Worm (Caenorhabditis elegans) whole organism, L1 larva: ENCODE results near the gene C45G9.15.

Source experiments
- C04F5.9 ChIP-seq: sonication (generic microtip); optimal IDR thresholded peaks from 2 replicates; lab custom pipeline; 2016; ENCODE audit warnings: missing genetic modification characterization, missing compliant biosample characterization
- C34B4.2 ChIP-seq: sonication (generic microtip); optimal IDR thresholded peaks from 2 replicates; lab custom pipeline; 2017; ENCODE audit warnings: mild to moderate bottlenecking, missing genetic modification characterization, missing compliant biosample characterization
- aly-2 ChIP-seq: fragments of 150-350 bp; optimal IDR thresholded peaks from 2 replicates; lab custom pipeline; 2014; ENCODE audit warnings: missing biosample characterization, missing genetic modification characterization
- ama-1 ChIP-seq: fragments of 150-350 bp; optimal IDR thresholded peaks from 2 replicates; lab custom pipeline; 2014
- ceh-63 ChIP-seq: fragments of 200-800 bp; sonication (Bioruptor generic); optimal IDR thresholded peaks from 2 replicates; lab custom pipeline; 2018; ENCODE audit warnings: mild to moderate bottlenecking, missing genetic modification characterization, missing compliant biosample characterization
- ceh-8 ChIP-seq: fragments of 200-800 bp; sonication (Bioruptor generic); optimal IDR thresholded peaks from 2 replicates; lab custom pipeline; 2018; ENCODE audit warnings: mild to moderate bottlenecking, missing genetic modification characterization, moderate library complexity, missing compliant biosample characterization
- ceh-82 ChIP-seq, 3 experiments: fragments of 150-350 bp in 1 of 3; sonication (generic microtip) in 2 of 3; optimal IDR thresholded peaks; 2 replicates each; lab custom pipeline; 2014 to 2017; ENCODE audit warnings: missing biosample characterization in 3 of 3, missing genetic modification characterization in 3 of 3
- ceh-90 ChIP-seq: sonication (generic microtip); optimal IDR thresholded peaks from 2 replicates; lab custom pipeline; 2016; ENCODE audit warnings: missing genetic modification characterization, missing compliant biosample characterization
- dpl-1 ChIP-seq, 3 experiments: fragments of 150-350 bp in 2 of 3; sonication (generic microtip) in 1 of 3; optimal IDR thresholded peaks; 2 replicates each; lab custom pipeline; 2014 to 2017; ENCODE audit warnings: missing biosample characterization in 3 of 3, missing genetic modification characterization in 3 of 3, missing genetic modification reagents in 3 of 3
- dsc-1 ChIP-seq: sonication (generic microtip); optimal IDR thresholded peaks from 2 replicates; lab custom pipeline; 2016; ENCODE audit warnings: mild to moderate bottlenecking, missing genetic modification characterization, missing compliant biosample characterization
- efl-1 ChIP-seq, 4 experiments: fragments of 150-350 bp; optimal IDR thresholded peaks in 3 of 4; peaks in 1 of 4; 1 replicate in 1 of 4; 2 replicates in 3 of 4; lab custom pipeline; 2014; ENCODE audit warnings: missing biosample characterization in 2 of 4, missing genetic modification characterization in 2 of 4, missing genetic modification reagents in 2 of 4
- efl-3 ChIP-seq: fragments of 200-800 bp; sonication (Bioruptor generic); optimal IDR thresholded peaks from 2 replicates; lab custom pipeline; 2018; ENCODE audit warnings: mild to moderate bottlenecking, missing genetic modification characterization, missing compliant biosample characterization
- egl-27 ChIP-seq, 2 experiments: fragments of 150-350 bp in 1 of 2; sonication (generic microtip); optimal IDR thresholded peaks; 3 replicates each; lab custom pipeline; 2017 to 2018; ENCODE audit warnings: missing biosample characterization in 2 of 2, missing genetic modification characterization in 2 of 2, missing genetic modification reagents in 2 of 2
- elt-2 ChIP-seq: sonication (generic microtip); optimal IDR thresholded peaks from 2 replicates; lab custom pipeline; 2016; ENCODE audit warnings: missing genetic modification characterization, mild to moderate bottlenecking, inconsistent platforms, missing compliant biosample characterization, missing genetic modification reagents
- fkh-8 ChIP-seq: sonication (generic microtip); optimal IDR thresholded peaks from 2 replicates; lab custom pipeline; 2016; ENCODE audit warnings: mild to moderate bottlenecking, missing genetic modification characterization, missing compliant biosample characterization
- grh-1 ChIP-seq: fragments of 200-800 bp; sonication (Bioruptor generic); IDR thresholded peaks from 2 replicates; pipeline ENCODE4 v1.3.6; 2022; ENCODE audit warnings: missing genetic modification reagents, missing genetic modification characterization, missing compliant biosample characterization
- lin-15B ChIP-seq: fragments of 150-350 bp; sonication (generic microtip); optimal IDR thresholded peaks from 3 replicates; lab custom pipeline; 2014; ENCODE audit warnings: missing biosample characterization, missing genetic modification characterization
- lin-35 ChIP-seq, 2 experiments: fragments of 150-350 bp; optimal IDR thresholded peaks; 2 replicates each; lab custom pipeline; 2014; ENCODE audit warnings: missing biosample characterization in 2 of 2, missing genetic modification characterization in 2 of 2, missing genetic modification reagents in 2 of 2
- lir-3 ChIP-seq: sonication (generic microtip); optimal IDR thresholded peaks from 2 replicates; lab custom pipeline; 2016; ENCODE audit warnings: mild to moderate bottlenecking, missing genetic modification characterization, moderate library complexity, missing compliant biosample characterization; ENCODE audit not compliant: poor library complexity
- lsy-2 ChIP-seq, 2 experiments: fragments of 150-350 bp; optimal IDR thresholded peaks; 2 replicates each; lab custom pipeline; 2014; ENCODE audit warnings: missing biosample characterization in 2 of 2, missing genetic modification characterization in 2 of 2
- mep-1 ChIP-seq: fragments of 150-350 bp; optimal IDR thresholded peaks from 2 replicates; lab custom pipeline; 2014; ENCODE audit warnings: missing biosample characterization, missing genetic modification characterization
- nhr-12 ChIP-seq: sonication (generic microtip); optimal IDR thresholded peaks from 2 replicates; lab custom pipeline; 2017; ENCODE audit warnings: missing biosample characterization, missing genetic modification characterization
- nhr-19 ChIP-seq: fragments of 200-800 bp; sonication (Bioruptor generic); conservative IDR thresholded peaks from 2 replicates; pipeline ENCODE4 v1.3.6; 2022; ENCODE audit warnings: missing genetic modification characterization, missing compliant biosample characterization
- nhr-20 ChIP-seq: sonication (generic microtip); optimal IDR thresholded peaks from 2 replicates; lab custom pipeline; 2016; ENCODE audit warnings: mild to moderate bottlenecking, missing genetic modification characterization, missing compliant biosample characterization
- nhr-47 ChIP-seq: sonication (generic microtip); optimal IDR thresholded peaks from 2 replicates; lab custom pipeline; 2016; ENCODE audit warnings: mild to moderate bottlenecking, missing genetic modification characterization, moderate library complexity, missing compliant biosample characterization
- nhr-71 ChIP-seq: sonication (generic microtip); optimal IDR thresholded peaks from 2 replicates; lab custom pipeline; 2016; ENCODE audit warnings: mild to moderate bottlenecking, missing genetic modification characterization, moderate library complexity, missing compliant biosample characterization
- nhr-76 ChIP-seq: sonication (generic microtip); optimal IDR thresholded peaks from 2 replicates; lab custom pipeline; 2017; ENCODE audit warnings: missing biosample characterization, missing genetic modification characterization
- nhr-85 ChIP-seq: sonication (generic microtip); peaks from one replicate; lab custom pipeline; 2016; ENCODE audit warnings: missing genetic modification characterization, inconsistent platforms, missing compliant biosample characterization
- nhr-90 ChIP-seq: sonication (generic microtip); optimal IDR thresholded peaks from 2 replicates; lab custom pipeline; 2016; ENCODE audit warnings: mild to moderate bottlenecking, missing genetic modification characterization, missing compliant biosample characterization; ENCODE audit not compliant: poor library complexity
- pax-3 ChIP-seq: fragments of 200-800 bp; sonication (Bioruptor generic); optimal IDR thresholded peaks from 2 replicates; lab custom pipeline; 2018; ENCODE audit warnings: mild to moderate bottlenecking, missing genetic modification characterization, moderate library complexity, missing compliant biosample characterization
- rnt-1 ChIP-seq: sonication (generic microtip); optimal IDR thresholded peaks from 2 replicates; lab custom pipeline; 2016; ENCODE audit warnings: mild to moderate bottlenecking, missing genetic modification characterization, moderate library complexity, missing compliant biosample characterization
- skn-1 ChIP-seq: fragments of 150-350 bp; optimal IDR thresholded peaks from 2 replicates; lab custom pipeline; 2014; ENCODE audit warnings: missing biosample characterization, missing genetic modification characterization
- snpc-4 ChIP-seq: fragments of 150-350 bp; optimal IDR thresholded peaks from 2 replicates; lab custom pipeline; 2014; ENCODE audit warnings: missing biosample characterization, missing genetic modification characterization
- sox-4 ChIP-seq: sonication (generic microtip); optimal IDR thresholded peaks from 2 replicates; lab custom pipeline; 2016; ENCODE audit warnings: missing genetic modification characterization, missing compliant biosample characterization
- sup-37 ChIP-seq: fragments of 200-800 bp; sonication (Bioruptor generic); optimal IDR thresholded peaks from 2 replicates; lab custom pipeline; 2018; ENCODE audit warnings: mild to moderate bottlenecking, missing genetic modification characterization, missing compliant biosample characterization
- swsn-7 ChIP-seq: sonication (generic microtip); optimal IDR thresholded peaks from 2 replicates; lab custom pipeline; 2016; ENCODE audit warnings: missing genetic modification characterization, missing compliant biosample characterization
- tbx-2 ChIP-seq: sonication (generic microtip); optimal IDR thresholded peaks from 2 replicates; lab custom pipeline; 2016; ENCODE audit warnings: missing genetic modification characterization, missing compliant biosample characterization
- tlp-1 ChIP-seq: fragments of 150-350 bp; optimal IDR thresholded peaks from 2 replicates; lab custom pipeline; 2014; ENCODE audit warnings: missing biosample characterization, missing genetic modification characterization
- unc-130 ChIP-seq: fragments of 150-350 bp; optimal IDR thresholded peaks from 2 replicates; lab custom pipeline; 2017; ENCODE audit warnings: missing biosample characterization, missing genetic modification characterization, inconsistent platforms
- unc-30 ChIP-seq: sonication (generic microtip); optimal IDR thresholded peaks from 2 replicates; lab custom pipeline; 2017; ENCODE audit warnings: missing biosample characterization, missing genetic modification characterization
- unc-62 ChIP-seq: fragments of 150-350 bp; optimal IDR thresholded peaks from 2 replicates; lab custom pipeline; 2014; ENCODE audit warnings: missing biosample characterization, missing genetic modification reagents, missing genetic modification characterization
- vab-15 ChIP-seq: sonication (generic microtip); optimal IDR thresholded peaks from 2 replicates; lab custom pipeline; 2017; ENCODE audit warnings: missing genotype, mild to moderate bottlenecking, missing genetic modification characterization, missing compliant biosample characterization
- xbp-1 ChIP-seq: sonication (generic microtip); optimal IDR thresholded peaks from 2 replicates; lab custom pipeline; 2016; ENCODE audit warnings: missing genetic modification characterization, missing compliant biosample characterization
- zag-1 ChIP-seq: fragments of 150-350 bp; optimal IDR thresholded peaks from 2 replicates; lab custom pipeline; 2014; ENCODE audit warnings: missing biosample characterization, missing genetic modification characterization
- zip-4 ChIP-seq: fragments of 200-800 bp; sonication (Bioruptor generic); optimal IDR thresholded peaks from 2 replicates; lab custom pipeline; 2018; ENCODE audit warnings: mild to moderate bottlenecking, missing genetic modification characterization, moderate library complexity, missing compliant biosample characterization
- ztf-11 ChIP-seq, 2 experiments: sonication (generic microtip); optimal IDR thresholded peaks; 2 replicates each; lab custom pipeline; 2016 to 2017; ENCODE audit warnings: missing genetic modification characterization in 2 of 2, missing biosample characterization in 1 of 2, missing compliant biosample characterization in 1 of 2
- ztf-4 ChIP-seq: fragments of 150-350 bp; optimal IDR thresholded peaks from 2 replicates; lab custom pipeline; 2014; ENCODE audit warnings: missing biosample characterization, missing genetic modification characterization

The C45G9.15 gene

DNA sequence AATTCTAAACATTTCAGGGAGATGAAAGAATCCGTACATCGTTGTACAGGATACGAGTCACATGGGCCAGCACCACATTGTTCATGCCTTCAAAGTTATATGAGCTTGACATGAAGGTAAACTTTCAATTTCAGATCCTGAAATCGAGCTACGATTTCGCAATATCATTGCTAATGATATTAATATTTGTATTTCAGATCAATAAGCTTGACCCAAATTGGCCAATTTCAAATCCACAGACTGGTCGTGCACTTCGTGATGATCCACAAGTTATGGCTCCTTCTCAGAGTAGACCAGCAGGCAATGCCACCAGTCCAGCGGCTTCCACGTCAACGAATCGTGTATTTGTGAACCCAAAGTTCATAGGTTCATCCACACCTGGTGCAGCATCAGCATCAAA is 25.5 kb downstream of the C45G9.15 start:
- TF ChIP-seq ztf-11 (tag; optimal IDR thresholded peaks at IDR 0.05; lab: Kevin White, UChicago), result no peak
- TF ChIP-seq snpc-4 (tag; lab: Kevin White, UChicago), result no peak
- no peak for TF ChIP-seq ceh-90 (tag; lab: Kevin White, UChicago)
- TF ChIP-seq nhr-71 (tag; lab: Kevin White, UChicago), result no peak
- no peak for TF ChIP-seq elt-2 (tag; lab: Kevin White, UChicago)
- TF ChIP-seq nhr-76 (tag; lab: Kevin White, UChicago), result no peak
- no peak for TF ChIP-seq unc-30 (tag; lab: Kevin White, UChicago)
- no peak for TF ChIP-seq nhr-90 (tag; lab: Kevin White, UChicago)
- no peak for TF ChIP-seq sox-4 (tag; lab: Kevin White, UChicago)

DNA sequence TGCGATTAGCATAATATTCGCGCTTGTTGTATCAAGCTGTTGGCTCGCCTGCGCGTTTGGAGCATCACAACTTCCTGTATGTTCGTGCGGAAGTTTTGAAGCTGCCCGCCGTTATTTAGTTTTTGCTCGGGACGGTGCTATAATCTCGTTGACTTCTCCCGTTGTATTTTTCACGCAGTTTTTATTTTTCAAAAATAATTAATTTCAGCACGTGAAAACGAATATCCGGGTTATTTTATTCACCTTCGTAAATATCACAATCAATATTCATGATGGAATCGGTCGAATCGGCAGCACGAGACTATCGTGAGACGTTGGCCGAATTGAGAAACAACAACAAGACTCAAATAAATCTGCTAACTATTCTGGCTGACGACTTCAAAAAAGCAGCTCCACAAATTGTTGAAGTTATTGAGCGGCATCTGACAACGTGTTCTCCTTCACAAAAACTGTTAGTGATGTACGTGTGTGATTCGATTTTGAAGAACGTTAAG is 26.7 kb downstream of the C45G9.15 start:
- no peak for TF ChIP-seq lir-3 (tag; lab: Kevin White, UChicago)
- peak; percentile 32 for TF ChIP-seq nhr-19 (GFP tag; lab: Robert Waterston, UW)
- peak; percentile 39 for TF ChIP-seq nhr-90 (tag; lab: Kevin White, UChicago)
- no peak for TF ChIP-seq C34B4.2
- no peak for TF ChIP-seq fkh-8
- TF ChIP-seq ceh-90 (tag; lab: Kevin White, UChicago), result no peak
- no peak for TF ChIP-seq ceh-82 (tag; optimal IDR thresholded peaks at IDR 0.05; lab: Kevin White, UChicago)
- TF ChIP-seq efl-1 (optimal IDR thresholded peaks at IDR 0.05; lab: Kevin White, UChicago), result peak in 1 of 2 experiments; percentile 5
- TF ChIP-seq efl-1 (GFP tag; optimal IDR thresholded peaks at IDR 0.05 in 1 of 2; lab: Kevin White, UChicago), result no peak
- TF ChIP-seq dpl-1 (GFP tag; optimal IDR thresholded peaks at IDR 0.05; lab: Kevin White, UChicago), result peak in 2 of 3 experiments; percentile 3 to 9
- no peak for TF ChIP-seq sup-37 (GFP tag; lab: Kevin White, UChicago)
- no peak for TF ChIP-seq nhr-12
- no peak for TF ChIP-seq nhr-76 (tag; lab: Kevin White, UChicago)
- no peak for TF ChIP-seq C04F5.9 (tag; lab: Kevin White, UChicago)
- peak; percentile 32 for TF ChIP-seq pax-3 (tag; lab: Kevin White, UChicago)
- peak; percentile 22 for TF ChIP-seq sox-4 (tag; lab: Kevin White, UChicago)
- TF ChIP-seq nhr-20 (tag; lab: Kevin White, UChicago), result peak; percentile 43
- TF ChIP-seq zag-1, result no peak
- no peak for TF ChIP-seq ceh-63
- no peak for TF ChIP-seq lin-15B (tag; lab: Kevin White, UChicago)
- TF ChIP-seq skn-1, result no peak
- peak; percentile 31 for TF ChIP-seq zip-4
- TF ChIP-seq lin-35 (GFP tag; optimal IDR thresholded peaks at IDR 0.05; lab: Kevin White, UChicago), result peak in 1 of 2 experiments; percentile 42
- peak; percentile 34 for TF ChIP-seq rnt-1 (tag; lab: Kevin White, UChicago)
- TF ChIP-seq ztf-4 (tag; lab: Kevin White, UChicago), result peak; percentile 86
- TF ChIP-seq nhr-47 (tag; lab: Kevin White, UChicago), result peak; percentile 48
- peak; percentile 34 for TF ChIP-seq elt-2 (tag; lab: Kevin White, UChicago)
- no peak for TF ChIP-seq efl-3 (GFP tag; lab: Kevin White, UChicago)
- TF ChIP-seq tbx-2 (tag; lab: Kevin White, UChicago), result peak; percentile 1
- TF ChIP-seq unc-130 (tag; lab: Kevin White, UChicago), result no peak
- no peak for TF ChIP-seq unc-62 (GFP tag; lab: Kevin White, UChicago)
- no peak for TF ChIP-seq aly-2 (tag; lab: Kevin White, UChicago)
- peak; percentile 92 for TF ChIP-seq ama-1 (lab: Kevin White, UChicago)
- peak; percentile 7 for TF ChIP-seq xbp-1
- peak; percentile 3 for TF ChIP-seq vab-15
- peak; percentile 42 to 45 for TF ChIP-seq lsy-2 (tag; optimal IDR thresholded peaks at IDR 0.05; lab: Kevin White, UChicago)
- TF ChIP-seq ceh-8 (GFP tag; lab: Kevin White, UChicago), result no peak
- peak; percentile 0 for TF ChIP-seq dsc-1 (tag; lab: Kevin White, UChicago)
- TF ChIP-seq nhr-85 (tag; lab: Kevin White, UChicago), result peak; percentile 66
- peak; percentile 36; the same call in 1 of the 2 replicates for TF ChIP-seq grh-1 (GFP tag; lab: Robert Waterston, UW)
- peak; percentile 22 for TF ChIP-seq swsn-7 (tag; lab: Kevin White, UChicago)
- TF ChIP-seq nhr-71 (tag; lab: Kevin White, UChicago), result peak; percentile 72
- no peak for TF ChIP-seq tlp-1 (tag; lab: Kevin White, UChicago)
- TF ChIP-seq egl-27 (tag; optimal IDR thresholded peaks at IDR 0.05; lab: Kevin White, UChicago), result no peak
- peak; percentile 49 for TF ChIP-seq mep-1 (tag; lab: Kevin White, UChicago)
